Fruit fly (Drosophila melanogaster) S2 (cell line): ENCODE measurements around the gene CG5274.

Experiments used
- CG8478 ChIP-seq: fragments of >200 bp; optimal IDR thresholded peaks from 2 replicates; lab custom pipeline; 2018
- CTCF ChIP-seq, 2 experiments: fragments of >200 bp; optimal IDR thresholded peaks; 2 replicates each; lab custom pipeline; 2018

DNA sequence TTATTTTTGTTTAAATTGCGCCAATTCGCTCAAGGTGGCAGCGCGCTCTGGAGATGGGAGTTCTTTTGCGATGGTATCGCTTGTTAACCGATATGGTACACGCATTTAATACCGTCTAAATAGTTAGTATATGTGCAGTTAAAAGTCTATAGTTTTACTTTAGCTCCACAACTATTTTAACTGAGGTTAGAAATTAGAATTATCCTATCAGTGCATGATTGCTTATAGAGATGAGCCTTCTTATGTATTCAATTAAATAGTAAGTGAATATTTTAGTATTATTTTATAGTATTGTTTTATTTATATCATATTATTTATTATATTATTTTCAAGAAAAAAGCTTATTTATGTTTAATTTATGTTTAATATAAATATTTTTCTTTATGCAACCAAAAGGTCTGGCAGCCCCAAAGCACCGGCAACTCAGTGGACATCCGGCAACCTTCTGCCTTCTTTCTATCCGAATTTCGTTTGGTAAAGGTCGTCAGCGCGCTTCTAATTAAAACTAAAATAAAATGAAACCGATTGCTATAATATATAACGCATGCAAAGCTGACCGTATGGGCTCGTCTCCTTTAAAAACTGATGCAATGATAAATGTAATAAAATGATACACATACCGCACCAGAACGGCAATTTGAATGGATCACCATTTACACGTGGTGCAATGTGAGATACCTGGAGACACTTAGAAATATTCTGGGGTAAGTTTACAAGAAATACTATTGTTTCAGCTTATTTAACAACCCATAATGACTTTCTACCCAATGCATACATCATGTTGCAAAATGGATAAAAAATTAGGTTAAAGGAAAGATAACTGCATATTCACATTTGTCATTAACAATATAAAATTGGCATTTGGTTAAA lies 25.6 kb upstream of the CG5274 start, which contains the start of gene CG5199:
- TF ChIP-seq CTCF (optimal IDR thresholded peaks at IDR 0.05; lab: Kevin White, UChicago) (no peak), CG8478 (lab: Kevin White, UChicago) (no peak)
